Worm (Caenorhabditis elegans) whole organism, late embryonic: ENCODE data around the gene gcy-13.

Experiments
- C08G9.2 ChIP-seq: sonication (generic microtip); optimal IDR thresholded peaks from 2 replicates; lab custom pipeline; 2016; ENCODE audit warnings: mild to moderate bottlenecking, missing genetic modification characterization, moderate library complexity, missing compliant biosample characterization
- C38D4.7 ChIP-seq: fragments of 200-800 bp; sonication (Bioruptor generic); optimal IDR thresholded peaks from 2 replicates; lab custom pipeline; 2018; ENCODE audit warnings: mild to moderate bottlenecking, missing genetic modification characterization, moderate library complexity, missing compliant biosample characterization
- F13H6.1 ChIP-seq: sonication (generic microtip); optimal IDR thresholded peaks from 2 replicates; lab custom pipeline; 2016; ENCODE audit warnings: missing genetic modification characterization, missing compliant biosample characterization
- T23F11.4 ChIP-seq: fragments of 200-800 bp; sonication (Bioruptor generic); optimal IDR thresholded peaks from 2 replicates; lab custom pipeline; 2018; ENCODE audit warnings: mild to moderate bottlenecking, missing genetic modification characterization, missing compliant biosample characterization
- Y22D7AL.16 ChIP-seq: sonication (generic microtip); optimal IDR thresholded peaks from 2 replicates; lab custom pipeline; 2016; ENCODE audit warnings: missing genetic modification characterization, missing compliant biosample characterization
- ahr-1 ChIP-seq: sonication (generic microtip); optimal IDR thresholded peaks from 2 replicates; lab custom pipeline; 2016; ENCODE audit warnings: missing genetic modification characterization, missing compliant biosample characterization
- ceh-14 ChIP-seq: sonication (generic microtip); optimal IDR thresholded peaks from 2 replicates; lab custom pipeline; 2016; ENCODE audit warnings: missing genotype, missing genetic modification characterization, missing compliant biosample characterization
- ceh-18 ChIP-seq: sonication (generic microtip); optimal IDR thresholded peaks from 2 replicates; lab custom pipeline; 2016; ENCODE audit warnings: missing genetic modification characterization, missing compliant biosample characterization
- ceh-19 ChIP-seq: fragments of 200-800 bp; sonication (Bioruptor generic); optimal IDR thresholded peaks from 2 replicates; lab custom pipeline; 2018; ENCODE audit warnings: mild to moderate bottlenecking, missing genetic modification characterization, missing compliant biosample characterization
- ceh-22 ChIP-seq: sonication (generic microtip); optimal IDR thresholded peaks from 2 replicates; lab custom pipeline; 2017; ENCODE audit warnings: missing biosample characterization, missing genetic modification characterization
- ceh-24 ChIP-seq: sonication (generic microtip); optimal IDR thresholded peaks from 2 replicates; lab custom pipeline; 2016; ENCODE audit warnings: mild to moderate bottlenecking, missing genetic modification characterization, missing compliant biosample characterization
- ceh-30 ChIP-seq: fragments of 150-350 bp; optimal IDR thresholded peaks from 2 replicates; lab custom pipeline; 2014; ENCODE audit warnings: missing biosample characterization, missing genetic modification characterization
- ceh-34 ChIP-seq: sonication (generic microtip); optimal IDR thresholded peaks from 2 replicates; lab custom pipeline; 2016; ENCODE audit warnings: mild to moderate bottlenecking, missing genetic modification characterization, missing compliant biosample characterization
- ceh-45 ChIP-seq: fragments of 200-800 bp; sonication (Bioruptor generic); IDR thresholded peaks from 2 replicates; pipeline ENCODE4 v1.3.6; 2022; ENCODE audit warnings: missing genetic modification reagents, missing genetic modification characterization, missing compliant biosample characterization
- ceh-48 ChIP-seq: sonication (generic microtip); optimal IDR thresholded peaks from 2 replicates; lab custom pipeline; 2016; ENCODE audit warnings: missing genetic modification characterization, inconsistent platforms, missing compliant biosample characterization
- ceh-6 ChIP-seq: fragments of 200-800 bp; sonication (Bioruptor generic); optimal IDR thresholded peaks from 2 replicates; lab custom pipeline; 2018; ENCODE audit warnings: mild to moderate bottlenecking, missing genetic modification characterization, missing compliant biosample characterization
- ceh-9 ChIP-seq: sonication (generic microtip); optimal IDR thresholded peaks from 2 replicates; lab custom pipeline; 2016; ENCODE audit warnings: mild to moderate bottlenecking, missing genetic modification characterization, inconsistent platforms, missing compliant biosample characterization
- dmd-4 ChIP-seq: sonication (generic microtip); optimal IDR thresholded peaks from 2 replicates; lab custom pipeline; 2016; ENCODE audit warnings: borderline replicate concordance, missing genetic modification characterization, missing compliant biosample characterization
- dve-1 ChIP-seq: sonication (generic microtip); optimal IDR thresholded peaks from 2 replicates; lab custom pipeline; 2017; ENCODE audit warnings: antibody characterized with exemption, mild to moderate bottlenecking, missing genetic modification characterization, missing compliant biosample characterization
- elt-2 ChIP-seq: sonication (generic microtip); optimal IDR thresholded peaks from 2 replicates; lab custom pipeline; 2016; ENCODE audit warnings: missing genetic modification reagents, missing genetic modification characterization, missing compliant biosample characterization
- ets-4 ChIP-seq: sonication (generic microtip); optimal IDR thresholded peaks from 2 replicates; lab custom pipeline; 2016; ENCODE audit warnings: missing genetic modification characterization, missing compliant biosample characterization
- eyg-1 ChIP-seq: sonication (generic microtip); optimal IDR thresholded peaks from 2 replicates; lab custom pipeline; 2016; ENCODE audit warnings: missing genotype, missing genetic modification characterization, missing compliant biosample characterization
- fax-1 ChIP-seq: sonication (generic microtip); optimal IDR thresholded peaks from 2 replicates; lab custom pipeline; 2016; ENCODE audit warnings: missing genotype, missing genetic modification characterization, missing compliant biosample characterization
- fkh-10 ChIP-seq: fragments of 150-350 bp; optimal IDR thresholded peaks from 2 replicates; lab custom pipeline; 2014; ENCODE audit warnings: missing biosample characterization, missing genetic modification reagents, missing genetic modification characterization
- hlh-13 ChIP-seq: fragments of 200-800 bp; sonication (Bioruptor generic); optimal IDR thresholded peaks from 2 replicates; lab custom pipeline; 2018; ENCODE audit warnings: mild to moderate bottlenecking, missing genetic modification characterization, missing compliant biosample characterization
- hlh-15 ChIP-seq: sonication (generic microtip); optimal IDR thresholded peaks from 2 replicates; lab custom pipeline; 2016; ENCODE audit warnings: missing genetic modification characterization, missing compliant biosample characterization
- lin-11 ChIP-seq: fragments of 200-800 bp; sonication (Bioruptor generic); optimal IDR thresholded peaks from 2 replicates; lab custom pipeline; 2018; ENCODE audit warnings: mild to moderate bottlenecking, missing genetic modification characterization, missing compliant biosample characterization
- nfya-1 ChIP-seq: sonication (generic microtip); optimal IDR thresholded peaks from 2 replicates; lab custom pipeline; 2017; ENCODE audit warnings: missing genetic modification characterization, mild to moderate bottlenecking, missing compliant biosample characterization, antibody characterized with exemption, moderate library complexity
- nhr-11 ChIP-seq: fragments of 150-350 bp; optimal IDR thresholded peaks from 2 replicates; lab custom pipeline; 2014; ENCODE audit warnings: missing biosample characterization, missing genetic modification characterization
- nhr-232 ChIP-seq: sonication (generic microtip); optimal IDR thresholded peaks from 2 replicates; lab custom pipeline; 2016; ENCODE audit warnings: missing genetic modification characterization, missing compliant biosample characterization
- odd-2 ChIP-seq: sonication (generic microtip); optimal IDR thresholded peaks from 2 replicates; lab custom pipeline; 2017; ENCODE audit warnings: antibody characterized with exemption, mild to moderate bottlenecking, missing genetic modification characterization, missing compliant biosample characterization
- pat-9 ChIP-seq: fragments of 200-800 bp; sonication (Bioruptor generic); optimal IDR thresholded peaks from 2 replicates; lab custom pipeline; 2018; ENCODE audit warnings: mild to moderate bottlenecking, missing genetic modification characterization, moderate library complexity, missing compliant biosample characterization
- pha-2 ChIP-seq: sonication (generic microtip); optimal IDR thresholded peaks from 2 replicates; lab custom pipeline; 2017; ENCODE audit warnings: mild to moderate bottlenecking, missing genetic modification characterization, missing compliant biosample characterization
- pha-4 ChIP-seq: fragments of 150-350 bp; optimal IDR thresholded peaks from 2 replicates; lab custom pipeline; 2018; ENCODE audit warnings: missing biosample characterization, missing genetic modification reagents, missing genetic modification characterization
- ref-2 ChIP-seq: sonication (generic microtip); optimal IDR thresholded peaks from 2 replicates; lab custom pipeline; 2016; ENCODE audit warnings: missing genetic modification characterization, missing compliant biosample characterization
- rnt-1 ChIP-seq: sonication (generic microtip); optimal IDR thresholded peaks from 2 replicates; lab custom pipeline; 2016; ENCODE audit warnings: missing genetic modification characterization, missing compliant biosample characterization
- sdc-2 ChIP-seq: sonication (generic microtip); optimal IDR thresholded peaks from 2 replicates; lab custom pipeline; 2016; ENCODE audit warnings: missing genotype, missing genetic modification characterization, missing compliant biosample characterization
- sox-2 ChIP-seq: fragments of 200-800 bp; sonication (Bioruptor generic); IDR thresholded peaks from 2 replicates; pipeline ENCODE4 v1.3.6; 2022; ENCODE audit warnings: missing genetic modification reagents, missing genetic modification characterization, missing compliant biosample characterization
- sox-4 ChIP-seq: sonication (generic microtip); optimal IDR thresholded peaks from 2 replicates; lab custom pipeline; 2017; ENCODE audit warnings: mild to moderate bottlenecking, missing genetic modification characterization, inconsistent platforms, missing compliant biosample characterization
- syd-9 ChIP-seq: sonication (generic microtip); optimal IDR thresholded peaks from 2 replicates; lab custom pipeline; 2016; ENCODE audit warnings: mild to moderate bottlenecking, missing genetic modification characterization, moderate library complexity, missing compliant biosample characterization
- tbx-2 ChIP-seq: sonication (generic microtip); optimal IDR thresholded peaks from 2 replicates; lab custom pipeline; 2016; ENCODE audit warnings: missing genetic modification characterization, missing compliant biosample characterization
- tbx-7 ChIP-seq: sonication (generic microtip); optimal IDR thresholded peaks from 2 replicates; lab custom pipeline; 2016; ENCODE audit warnings: missing genotype, missing genetic modification characterization, missing compliant biosample characterization
- unc-42 ChIP-seq: sonication (generic microtip); optimal IDR thresholded peaks from 2 replicates; lab custom pipeline; 2016; ENCODE audit warnings: missing genotype, missing genetic modification characterization, missing compliant biosample characterization
- unc-86 ChIP-seq: sonication (generic microtip); optimal IDR thresholded peaks from 2 replicates; lab custom pipeline; 2016; ENCODE audit warnings: missing genetic modification characterization, missing compliant biosample characterization
- zip-5 ChIP-seq: sonication (generic microtip); optimal IDR thresholded peaks from 2 replicates; lab custom pipeline; 2016; ENCODE audit warnings: missing genetic modification characterization, missing compliant biosample characterization
- ztf-16 ChIP-seq: sonication (generic microtip); optimal IDR thresholded peaks from 2 replicates; lab custom pipeline; 2017; ENCODE audit warnings: missing genetic modification characterization, missing compliant biosample characterization

Gene gcy-13

ce11 chrV:12347854-12348253 lies 21.5 kb downstream of the gcy-13 start:
- TF ChIP-seq ceh-24 (no peak), Y22D7AL.16 (tag; lab: Kevin White, UChicago) (no peak), hlh-13 (no peak), eyg-1 (tag; lab: Kevin White, UChicago) (no peak), ceh-19 (no peak), lin-11 (tag; lab: Kevin White, UChicago) (no peak), hlh-15 (tag; lab: Kevin White, UChicago) (no peak), unc-42 (no peak), tbx-7 (tag; lab: Kevin White, UChicago) (no peak), nhr-11 (tag; lab: Kevin White, UChicago) (no peak), ceh-45 (no peak), ceh-30 (no peak), ref-2 (tag; lab: Kevin White, UChicago) (no peak), zip-5 (no peak), F13H6.1 (no peak), sox-2 (no peak)

ce11 chrV:12345808-12346207 lies 23.5 kb downstream of the gcy-13 start, which contains the start of gene snb-2:
Gene snb-2 (minus strand): TSS chrV:12345908.
- TF ChIP-seq sdc-2 (tag; lab: Kevin White, UChicago): no peak
- TF ChIP-seq, all 69 proteins: peak for 0

- TF ChIP-seq ahr-1 (tag; lab: Kevin White, UChicago): no peak
- TF ChIP-seq ceh-9: no peak
- no peak for TF ChIP-seq nfya-1 (tag; lab: Kevin White, UChicago)
- no peak for TF ChIP-seq T23F11.4
- TF ChIP-seq tbx-7 (tag; lab: Kevin White, UChicago): no peak
- no peak for TF ChIP-seq C38D4.7 (GFP tag; lab: Kevin White, UChicago)
These were observed 24.5 kb downstream of the gcy-13 start, which contains the start of gene F23H12.3 for ce11 chrV:12344845-12345244. Gene F23H12.3 (plus strand): TSS chrV:12345145.

- TF ChIP-seq sdc-2 (tag; lab: Kevin White, UChicago): no peak
- TF ChIP-seq syd-9: no peak
- peak; percentile 40 for TF ChIP-seq lin-11 (tag; lab: Kevin White, UChicago)
- peak; percentile 11 for TF ChIP-seq nhr-232
- peak; percentile 69 for TF ChIP-seq dve-1 (tag; lab: Kevin White, UChicago)
- peak; percentile 39 for TF ChIP-seq pat-9 (tag; lab: Kevin White, UChicago)
- peak; percentile 80 for TF ChIP-seq tbx-2 (tag; lab: Kevin White, UChicago)
- TF ChIP-seq hlh-13: peak; percentile 29
- TF ChIP-seq fkh-10 (GFP tag; lab: Kevin White, UChicago): no peak
- no peak for TF ChIP-seq ceh-22 (tag; lab: Kevin White, UChicago)
- TF ChIP-seq ceh-14 (tag; lab: Kevin White, UChicago): peak; percentile 83
- peak; percentile 58 for TF ChIP-seq ztf-16 (tag; lab: Kevin White, UChicago)
- TF ChIP-seq ceh-9: no peak
- peak; percentile 27 for TF ChIP-seq F13H6.1
- TF ChIP-seq ceh-6: peak; percentile 28
- peak; percentile 38 for TF ChIP-seq C08G9.2 (tag; lab: Kevin White, UChicago)
- TF ChIP-seq nfya-1 (tag; lab: Kevin White, UChicago): peak; percentile 80
- TF ChIP-seq pha-2 (tag; lab: Kevin White, UChicago): peak; percentile 33
- TF ChIP-seq fax-1 (tag; lab: Kevin White, UChicago): peak; percentile 57
- TF ChIP-seq dmd-4 (tag; lab: Kevin White, UChicago): no peak
- TF ChIP-seq ceh-48: peak; percentile 42
- no peak for TF ChIP-seq eyg-1 (tag; lab: Kevin White, UChicago)
- TF ChIP-seq odd-2 (tag; lab: Kevin White, UChicago): no peak
- peak; percentile 71 for TF ChIP-seq unc-86 (tag; lab: Kevin White, UChicago)
- no peak for TF ChIP-seq ets-4
- TF ChIP-seq unc-42: peak; percentile 63
- peak; percentile 41 for TF ChIP-seq ceh-18 (tag; lab: Kevin White, UChicago)
- peak; percentile 77 for TF ChIP-seq ceh-34 (tag; lab: Kevin White, UChicago)
- peak; percentile 43 for TF ChIP-seq C38D4.7 (GFP tag; lab: Kevin White, UChicago)
- peak; percentile 18 for TF ChIP-seq sox-4 (tag; lab: Kevin White, UChicago)
- TF ChIP-seq pha-4 (tag; lab: Kevin White, UChicago): no peak
- TF ChIP-seq rnt-1: peak; percentile 48
- TF ChIP-seq elt-2: peak; percentile 84
- peak; percentile 16 for TF ChIP-seq zip-5
These were observed 25.8 kb downstream of the gcy-13 start, which contains the start of gene tomm-20 for ce11 chrV:12343419-12343969. Gene tomm-20 (minus strand): TSS chrV:12343469.
